Worm (Caenorhabditis elegans): ENCODE results near the gene tmem-132.

DNA sequence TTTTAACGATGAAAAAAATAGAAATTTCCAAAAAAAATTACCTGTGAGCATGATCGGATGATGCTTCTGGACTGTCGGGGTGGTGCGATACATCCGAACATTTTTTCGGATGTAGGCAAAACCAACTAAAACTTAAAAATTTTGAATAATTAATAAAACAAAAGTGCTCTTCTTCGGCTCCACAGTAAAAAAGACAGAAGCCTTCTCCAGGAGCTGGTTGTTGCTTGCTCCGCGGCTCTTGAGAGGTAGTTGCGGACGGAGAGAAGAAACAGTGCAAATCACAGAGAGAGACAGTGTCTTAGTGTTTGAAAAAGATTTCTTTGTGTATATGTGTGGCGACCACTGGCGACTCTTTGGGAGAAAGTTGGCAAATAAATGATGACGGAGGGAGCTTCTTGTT lies 39.8 kb upstream of the tmem-132 start, which contains the start of gene gldi-9:
- TF ChIP-seq nhr-25 (tag; optimal IDR thresholded peaks at IDR 0.05) (no peak), ztf-11 (tag; optimal IDR thresholded peaks at IDR 0.05) (no peak), unc-62 (GFP tag; optimal IDR thresholded peaks at IDR 0.05) (no peak), zag-1 (tag; optimal IDR thresholded peaks at IDR 0.05) (no peak), lin-39 (tag; optimal IDR thresholded peaks at IDR 0.05) (no peak), nhr-237 (tag; optimal IDR thresholded peaks at IDR 0.05) (no peak), mdl-1 (tag; optimal IDR thresholded peaks at IDR 0.05) (no peak)

All from whole organism, L2 larva.